Worm (Caenorhabditis elegans): Measurements from ENCODE around the gene pik-1.
A peak's percentile ranks its signal among the peaks of the same experiment; 100 is the strongest.

pik-1 gene

ce11 chrIV:13395255-13395654 is 20.6 kb upstream of the pik-1 start:
- TF ChIP-seq unc-39 (tag; optimal IDR thresholded peaks at IDR 0.05), result peak; percentile 36
- TF ChIP-seq lin-15B (tag; optimal IDR thresholded peaks at IDR 0.05), result peak; percentile 45
- TF ChIP-seq egl-27 (tag; optimal IDR thresholded peaks at IDR 0.05), result peak; percentile 66
- no peak for TF ChIP-seq eor-1 (tag; optimal IDR thresholded peaks at IDR 0.05)
- peak; percentile 59 for TF ChIP-seq lsy-12 (tag; optimal IDR thresholded peaks at IDR 0.05)
- TF ChIP-seq R02D3.7 (tag; optimal IDR thresholded peaks at IDR 0.05), result peak; percentile 66
- TF ChIP-seq nhr-23 (tag; optimal IDR thresholded peaks at IDR 0.05), result peak; percentile 82
- no peak for TF ChIP-seq daf-12 (tag; optimal IDR thresholded peaks at IDR 0.05)
- peak; percentile 5 for TF ChIP-seq snpc-4 (tag; optimal IDR thresholded peaks at IDR 0.05)
- no peak for TF ChIP-seq fkh-2 (tag; optimal IDR thresholded peaks at IDR 0.05)
- peak; percentile 6 for TF ChIP-seq skn-1 (tag; optimal IDR thresholded peaks at IDR 0.05)
- no peak for TF ChIP-seq nhr-12 (tag; optimal IDR thresholded peaks at IDR 0.05)
- no peak for TF ChIP-seq nhr-67 (tag; optimal IDR thresholded peaks at IDR 0.05)
- TF ChIP-seq unc-62 (GFP tag; optimal IDR thresholded peaks at IDR 0.05), result peak; percentile 81
- TF ChIP-seq elt-3 (tag; optimal IDR thresholded peaks at IDR 0.05), result peak in 1 of 3 experiments; percentile 54
- TF ChIP-seq pha-4 (tag; optimal IDR thresholded peaks at IDR 0.05), result peak; percentile 81
- no peak for TF ChIP-seq zag-1 (tag; optimal IDR thresholded peaks at IDR 0.05)
- peak; percentile 73 for TF ChIP-seq tbx-2 (tag; optimal IDR thresholded peaks at IDR 0.05)
- peak; percentile 63 for TF ChIP-seq mdl-1 (tag; optimal IDR thresholded peaks at IDR 0.05)
- no peak for TF ChIP-seq ztf-11 (tag; optimal IDR thresholded peaks at IDR 0.05)
- no peak for TF ChIP-seq aly-2 (tag; optimal IDR thresholded peaks at IDR 0.05)
- TF ChIP-seq elt-1 (tag; optimal IDR thresholded peaks at IDR 0.05), result peak; percentile 62
- peak; percentile 90 for TF ChIP-seq nhr-25 (tag; optimal IDR thresholded peaks at IDR 0.05)
- TF ChIP-seq egl-5 (tag; optimal IDR thresholded peaks at IDR 0.05), result peak; percentile 25
- peak; percentile 70 for TF ChIP-seq fkh-10 (GFP tag; optimal IDR thresholded peaks at IDR 0.05)
- TF ChIP-seq hmg-11 (tag; optimal IDR thresholded peaks at IDR 0.05), result peak; percentile 95
- peak; percentile 91 for TF ChIP-seq elt-2 (tag; optimal IDR thresholded peaks at IDR 0.05)
- TF ChIP-seq jun-1 (tag; optimal IDR thresholded peaks at IDR 0.05), result peak; percentile 87
- TF ChIP-seq ceh-16 (tag; optimal IDR thresholded peaks at IDR 0.05), result no peak
- no peak for TF ChIP-seq ceh-82 (tag; optimal IDR thresholded peaks at IDR 0.05)
- TF ChIP-seq nhr-77 (tag; optimal IDR thresholded peaks at IDR 0.05), result no peak
- TF ChIP-seq nhr-43 (tag; optimal IDR thresholded peaks at IDR 0.05; ENCODE audit: poor library complexity, severe bottlenecking), result peak; percentile 93
- no peak for TF ChIP-seq sea-2 (GFP tag; optimal IDR thresholded peaks at IDR 0.05)
- TF ChIP-seq mml-1 (tag; optimal IDR thresholded peaks at IDR 0.05), result peak; percentile 100
- no peak for TF ChIP-seq ama-1 (optimal IDR thresholded peaks at IDR 0.05)
- peak; percentile 65 for TF ChIP-seq ceh-28 (tag; optimal IDR thresholded peaks at IDR 0.05)
- TF ChIP-seq nhr-237 (tag; optimal IDR thresholded peaks at IDR 0.05), result no peak
- peak; percentile 38 for TF ChIP-seq ztf-4 (tag; optimal IDR thresholded peaks at IDR 0.05)
- TF ChIP-seq ceh-9 (tag; optimal IDR thresholded peaks at IDR 0.05), result no peak
- no peak for TF ChIP-seq nhr-76 (tag; optimal IDR thresholded peaks at IDR 0.05)
- no peak for TF ChIP-seq nhr-28 (tag; optimal IDR thresholded peaks at IDR 0.05)
- TF ChIP-seq nhr-11 (tag; optimal IDR thresholded peaks at IDR 0.05), result peak; percentile 59
- TF ChIP-seq pqm-1 (tag; optimal IDR thresholded peaks at IDR 0.05), result peak; percentile 65
- peak; percentile 95 for TF ChIP-seq lin-39 (tag; optimal IDR thresholded peaks at IDR 0.05)
- peak; percentile 18 for TF ChIP-seq fos-1 (tag; optimal IDR thresholded peaks at IDR 0.05)
- TF ChIP-seq ZK546.5 (tag; optimal IDR thresholded peaks at IDR 0.05), result no peak
- peak; percentile 91 for TF ChIP-seq nfya-1 (tag; optimal IDR thresholded peaks at IDR 0.05; ENCODE audit: insufficient read depth)

ce11 chrIV:13396375-13396774 is 19.5 kb upstream of the pik-1 start:
- TF ChIP-seq nhr-11 (tag; optimal IDR thresholded peaks at IDR 0.05) (no peak), nhr-25 (tag; optimal IDR thresholded peaks at IDR 0.05) (no peak), egl-5 (tag; optimal IDR thresholded peaks at IDR 0.05) (no peak), nhr-12 (tag; optimal IDR thresholded peaks at IDR 0.05) (no peak), unc-39 (tag; optimal IDR thresholded peaks at IDR 0.05) (no peak), nhr-43 (tag; optimal IDR thresholded peaks at IDR 0.05; ENCODE audit: poor library complexity, severe bottlenecking) (peak; percentile 8), nhr-23 (tag; optimal IDR thresholded peaks at IDR 0.05) (no peak), fkh-10 (GFP tag; optimal IDR thresholded peaks at IDR 0.05) (no peak), nhr-67 (tag; optimal IDR thresholded peaks at IDR 0.05) (no peak), hmg-11 (tag; optimal IDR thresholded peaks at IDR 0.05) (no peak), skn-1 (tag; optimal IDR thresholded peaks at IDR 0.05) (peak; percentile 73), nhr-28 (tag; optimal IDR thresholded peaks at IDR 0.05) (no peak), nhr-76 (tag; optimal IDR thresholded peaks at IDR 0.05) (no peak), ztf-11 (tag; optimal IDR thresholded peaks at IDR 0.05) (no peak), ceh-16 (tag; optimal IDR thresholded peaks at IDR 0.05) (no peak), elt-1 (tag; optimal IDR thresholded peaks at IDR 0.05) (no peak), ZK546.5 (tag; optimal IDR thresholded peaks at IDR 0.05) (no peak), ama-1 (optimal IDR thresholded peaks at IDR 0.05) (no peak), ceh-28 (tag; optimal IDR thresholded peaks at IDR 0.05) (no peak), R02D3.7 (tag; optimal IDR thresholded peaks at IDR 0.05) (no peak), lin-39 (tag; optimal IDR thresholded peaks at IDR 0.05) (no peak), daf-12 (tag; optimal IDR thresholded peaks at IDR 0.05) (no peak), unc-62 (GFP tag; optimal IDR thresholded peaks at IDR 0.05) (no peak), nhr-77 (tag; optimal IDR thresholded peaks at IDR 0.05) (no peak), fos-1 (tag; optimal IDR thresholded peaks at IDR 0.05) (no peak), elt-3 (tag; optimal IDR thresholded peaks at IDR 0.05) (peak in 1 of 3 experiments; percentile 15), aly-2 (tag; optimal IDR thresholded peaks at IDR 0.05) (no peak), nfya-1 (tag; optimal IDR thresholded peaks at IDR 0.05; ENCODE audit: insufficient read depth) (no peak), ceh-82 (tag; optimal IDR thresholded peaks at IDR 0.05) (no peak), snpc-4 (tag; optimal IDR thresholded peaks at IDR 0.05) (no peak), mdl-1 (tag; optimal IDR thresholded peaks at IDR 0.05) (no peak), elt-2 (tag; optimal IDR thresholded peaks at IDR 0.05) (peak; percentile 90), pha-4 (tag; optimal IDR thresholded peaks at IDR 0.05) (peak; percentile 78), egl-27 (tag; optimal IDR thresholded peaks at IDR 0.05) (no peak), eor-1 (tag; optimal IDR thresholded peaks at IDR 0.05) (no peak), fkh-2 (tag; optimal IDR thresholded peaks at IDR 0.05) (no peak), zag-1 (tag; optimal IDR thresholded peaks at IDR 0.05) (no peak), pqm-1 (tag; optimal IDR thresholded peaks at IDR 0.05) (peak; percentile 91), jun-1 (tag; optimal IDR thresholded peaks at IDR 0.05) (no peak)
